Worm (Caenorhabditis elegans) whole organism, young adult: ENCODE data around the gene F08C6.5.

Experiments
- B0336.3 ChIP-seq: fragments of 200-800 bp; sonication (Bioruptor generic); IDR thresholded peaks from 2 replicates; pipeline ENCODE4 v1.3.6; 2022; ENCODE audit warnings: missing genetic modification characterization, missing compliant biosample characterization
- C17E4.6 ChIP-seq: fragments of 200-800 bp; sonication (Bioruptor generic); IDR thresholded peaks from 2 replicates; pipeline ENCODE4 v1.3.6; 2022; ENCODE audit warnings: missing genetic modification reagents, missing genetic modification characterization, missing compliant biosample characterization
- T07F8.4 ChIP-seq: sonication (generic microtip); optimal IDR thresholded peaks from 2 replicates; lab custom pipeline; 2016; ENCODE audit warnings: mild to moderate bottlenecking, missing genetic modification characterization, moderate library complexity, missing compliant biosample characterization
- T26A5.8 ChIP-seq: sonication (generic microtip); optimal IDR thresholded peaks from 2 replicates; lab custom pipeline; 2016; ENCODE audit warnings: missing genetic modification characterization, missing compliant biosample characterization
- ZK185.1 ChIP-seq: sonication (generic microtip); optimal IDR thresholded peaks from 2 replicates; lab custom pipeline; 2016; ENCODE audit warnings: mild to moderate bottlenecking, missing genetic modification characterization, missing compliant biosample characterization; ENCODE audit not compliant: poor library complexity, severe bottlenecking
- ama-1 ChIP-seq, 3 experiments: fragments of 150-350 bp in 1 of 3; sonication (generic microtip) in 2 of 3; optimal IDR thresholded peaks; 2 replicates each; lab custom pipeline; 2014 to 2018; ENCODE audit warnings: missing biosample characterization in 2 of 3, missing genetic modification characterization in 2 of 3, missing genetic modification reagents in 2 of 3
- atf-7 ChIP-seq: sonication (generic microtip); optimal IDR thresholded peaks from 2 replicates; lab custom pipeline; 2017; ENCODE audit warnings: mild to moderate bottlenecking, missing genetic modification characterization, missing compliant biosample characterization
- athp-1 ChIP-seq: sonication (generic microtip); optimal IDR thresholded peaks from 2 replicates; lab custom pipeline; 2017; ENCODE audit warnings: mild to moderate bottlenecking, missing genetic modification characterization, missing compliant biosample characterization
- attf-6 ChIP-seq: fragments of 200-800 bp; sonication (Bioruptor generic); IDR thresholded peaks from 2 replicates; pipeline ENCODE4 v1.3.6; 2022; ENCODE audit warnings: missing genetic modification reagents, missing genetic modification characterization, missing compliant biosample characterization
- bed-1 ChIP-seq: fragments of 200-800 bp; sonication (Bioruptor generic); IDR thresholded peaks from 2 replicates; pipeline ENCODE4 v1.3.6; 2022; ENCODE audit warnings: missing genetic modification reagents, missing genetic modification characterization, missing compliant biosample characterization
- cebp-1 ChIP-seq, 2 experiments: fragments of 200-800 bp in 1 of 2; sonication (Bioruptor generic) in 1 of 2; sonication (generic microtip) in 1 of 2; IDR thresholded peaks in 1 of 2; optimal IDR thresholded peaks in 1 of 2; 2 replicates each; pipeline versions ENCODE4 v1.3.6 to Lab custom; 2017 to 2022; ENCODE audit warnings: missing compliant biosample characterization in 2 of 2, missing genetic modification characterization in 2 of 2, mild to moderate bottlenecking in 1 of 2, missing genetic modification reagents in 1 of 2, moderate library complexity in 1 of 2
- ceh-40 ChIP-seq: fragments of 200-800 bp; sonication (Bioruptor generic); IDR thresholded peaks from 2 replicates; pipeline ENCODE4 v1.3.6; 2022; ENCODE audit warnings: missing genetic modification characterization, missing compliant biosample characterization
- ceh-58 ChIP-seq: fragments of 200-800 bp; sonication (Bioruptor generic); IDR thresholded peaks from 2 replicates; pipeline ENCODE4 v1.3.6; 2022; ENCODE audit warnings: missing genetic modification characterization, missing compliant biosample characterization
- chd-7 ChIP-seq: sonication (generic microtip); optimal IDR thresholded peaks from 2 replicates; lab custom pipeline; 2016; ENCODE audit warnings: mild to moderate bottlenecking, missing genetic modification characterization, moderate library complexity, missing compliant biosample characterization
- dox-1 ChIP-seq: fragments of 200-800 bp; sonication (Bioruptor generic); IDR thresholded peaks from 2 replicates; pipeline ENCODE4 v1.3.6; 2022; ENCODE audit warnings: missing genetic modification reagents, missing genetic modification characterization, missing compliant biosample characterization
- dpl-1 ChIP-seq: fragments of 150-350 bp; optimal IDR thresholded peaks from 2 replicates; lab custom pipeline; 2014; ENCODE audit warnings: missing biosample characterization, missing genetic modification reagents, missing genetic modification characterization
- ets-4 ChIP-seq: fragments of 200-800 bp; sonication (Bioruptor generic); optimal IDR thresholded peaks from 2 replicates; lab custom pipeline; 2018; ENCODE audit warnings: mild to moderate bottlenecking, missing genetic modification characterization, missing compliant biosample characterization
- hlh-12 ChIP-seq: sonication (generic microtip); optimal IDR thresholded peaks from 2 replicates; lab custom pipeline; 2016; ENCODE audit warnings: missing genetic modification characterization, missing compliant biosample characterization
- hsf-1 ChIP-seq: fragments of 200-800 bp; sonication (Bioruptor generic); IDR thresholded peaks from 2 replicates; pipeline ENCODE4 v1.3.6; 2022; ENCODE audit warnings: missing genetic modification reagents, missing genetic modification characterization, missing compliant biosample characterization
- let-526 ChIP-seq: fragments of 200-800 bp; sonication (Bioruptor generic); IDR thresholded peaks from 2 replicates; pipeline ENCODE4 v1.3.6; 2022; ENCODE audit warnings: missing genetic modification reagents, missing genetic modification characterization, missing compliant biosample characterization
- let-607 ChIP-seq, 2 experiments: fragments of 200-800 bp in 1 of 2; sonication (Bioruptor generic) in 1 of 2; sonication (generic microtip) in 1 of 2; optimal IDR thresholded peaks; 2 replicates each; lab custom pipeline; 2016 to 2018; ENCODE audit warnings: mild to moderate bottlenecking in 2 of 2, missing compliant biosample characterization in 2 of 2, missing genetic modification characterization in 2 of 2, moderate library complexity in 2 of 2, missing genotype in 1 of 2
- lin-26 ChIP-seq: fragments of 200-800 bp; sonication (Bioruptor generic); IDR thresholded peaks from 2 replicates; pipeline ENCODE4 v1.3.6; 2022; ENCODE audit warnings: missing genetic modification reagents, missing genetic modification characterization, missing compliant biosample characterization
- madf-3 ChIP-seq: fragments of 200-800 bp; sonication (Bioruptor generic); IDR thresholded peaks from 2 replicates; pipeline ENCODE4 v1.3.6; 2022; ENCODE audit warnings: missing genetic modification reagents, missing genetic modification characterization, missing compliant biosample characterization
- madf-8 ChIP-seq: fragments of 200-800 bp; sonication (Bioruptor generic); conservative IDR thresholded peaks from 2 replicates; pipeline ENCODE4 v1.3.6; 2022; ENCODE audit warnings: missing genetic modification reagents, missing genetic modification characterization, missing compliant biosample characterization
- nhr-80 ChIP-seq: sonication (generic microtip); optimal IDR thresholded peaks from 2 replicates; lab custom pipeline; 2016; ENCODE audit warnings: missing genetic modification characterization, missing compliant biosample characterization
- pha-4 ChIP-seq: fragments of 150-350 bp; sonication (generic microtip); optimal IDR thresholded peaks from 2 replicates; lab custom pipeline; 2014; ENCODE audit warnings: missing biosample characterization, missing genetic modification reagents, missing genetic modification characterization
- sdz-38 ChIP-seq: sonication (generic microtip); optimal IDR thresholded peaks from 2 replicates; lab custom pipeline; 2016; ENCODE audit warnings: missing genotype, missing genetic modification characterization, missing compliant biosample characterization
- snpc-1.1 ChIP-seq: sonication (generic microtip); optimal IDR thresholded peaks from 2 replicates; lab custom pipeline; 2017; ENCODE audit warnings: missing genetic modification characterization, mild to moderate bottlenecking, missing compliant biosample characterization, antibody characterized with exemption, moderate library complexity, missing genotype, missing genetic modification reagents; ENCODE audit not compliant: insufficient read depth
- snpc-3.4 ChIP-seq: sonication (generic microtip); optimal IDR thresholded peaks from 2 replicates; lab custom pipeline; 2017; ENCODE audit warnings: missing genetic modification characterization, mild to moderate bottlenecking, missing compliant biosample characterization, antibody characterized with exemption, moderate library complexity, missing genotype, missing genetic modification reagents
- somi-1 ChIP-seq: fragments of 200-800 bp; sonication (Bioruptor generic); optimal IDR thresholded peaks from 2 replicates; lab custom pipeline; 2018; ENCODE audit warnings: mild to moderate bottlenecking, missing genetic modification characterization, missing compliant biosample characterization
- tlf-1 ChIP-seq: fragments of 200-800 bp; sonication (Bioruptor generic); optimal IDR thresholded peaks from 2 replicates; lab custom pipeline; 2018; ENCODE audit warnings: mild to moderate bottlenecking, missing genetic modification characterization, missing compliant biosample characterization
- unc-130 ChIP-seq: sonication (generic microtip); optimal IDR thresholded peaks from 2 replicates; lab custom pipeline; 2016; ENCODE audit warnings: missing genetic modification reagents, missing genetic modification characterization, missing compliant biosample characterization
- zfh-2 ChIP-seq: fragments of 200-800 bp; sonication (Bioruptor generic); conservative IDR thresholded peaks from 2 replicates; pipeline ENCODE4 v1.3.6; 2022; ENCODE audit warnings: missing genetic modification reagents, missing genetic modification characterization, missing compliant biosample characterization
- ztf-26 ChIP-seq: sonication (generic microtip); optimal IDR thresholded peaks from 2 replicates; lab custom pipeline; 2017; ENCODE audit warnings: missing genetic modification characterization, missing compliant biosample characterization

F08C6.5 gene

ce11 chrX:7573629-7574028, 14.4 kb downstream of the F08C6.5 start:
- TF ChIP-seq snpc-3.4 (tag; lab: Kevin White, UChicago) (no peak), dpl-1 (no peak), zfh-2 (peak; percentile 49; the same call in 1 of the 2 replicates), pha-4 (tag; lab: Kevin White, UChicago) (no peak), ztf-26 (tag; lab: Kevin White, UChicago) (no peak), madf-8 (GFP tag; lab: Robert Waterston, UW) (no peak)

- TF ChIP-seq ets-4 (GFP tag; lab: Kevin White, UChicago) (peak; percentile 24), let-607 (tag; optimal IDR thresholded peaks at IDR 0.05; lab: Kevin White, UChicago) (peak in 1 of 2 experiments; percentile 23), ZK185.1 (tag; lab: Kevin White, UChicago) (no peak), cebp-1 (GFP tag; IDR thresholded peaks at IDR 0.05; lab: Robert Waterston, UW) (no peak), cebp-1 (tag; optimal IDR thresholded peaks at IDR 0.05; lab: Kevin White, UChicago) (peak; percentile 22), tlf-1 (GFP tag; lab: Kevin White, UChicago) (no peak), nhr-80 (peak; percentile 94)
Measured at ce11 chrX:7575939-7576338, 16.7 kb downstream of the F08C6.5 start.

ce11 chrX:7577458-7578158, 18.4 kb downstream of the F08C6.5 start:
- TF ChIP-seq ama-1 (optimal IDR thresholded peaks at IDR 0.05; lab: Kevin White, UChicago) (no peak), ama-1 (GFP tag; optimal IDR thresholded peaks at IDR 0.05; lab: Kevin White, UChicago) (no peak), sdz-38 (tag; lab: Kevin White, UChicago) (no peak), athp-1 (no peak), bed-1 (no peak), hlh-12 (tag; lab: Kevin White, UChicago) (no peak), T26A5.8 (no peak), snpc-1.1 (tag; lab: Kevin White, UChicago) (no peak), lin-26 (GFP tag; lab: Robert Waterston, UW) (peak; percentile 19; the same call in 1 of the 2 replicates), somi-1 (GFP tag; lab: Kevin White, UChicago) (no peak), B0336.3 (GFP tag; lab: Robert Waterston, UW) (no peak), C17E4.6 (GFP tag; lab: Robert Waterston, UW) (no peak), attf-6 (GFP tag; lab: Robert Waterston, UW) (no peak), let-526 (GFP tag; lab: Robert Waterston, UW) (no peak), madf-3 (GFP tag; lab: Robert Waterston, UW) (no peak), cebp-1 (GFP tag; IDR thresholded peaks at IDR 0.05; lab: Robert Waterston, UW) (peak; percentile 58; the same call in 1 of the 2 replicates), cebp-1 (tag; optimal IDR thresholded peaks at IDR 0.05; lab: Kevin White, UChicago) (peak; percentile 57), ceh-40 (GFP tag; lab: Robert Waterston, UW) (no peak), ZK185.1 (tag; lab: Kevin White, UChicago) (no peak), hsf-1 (GFP tag; lab: Robert Waterston, UW) (no peak)

DNA sequence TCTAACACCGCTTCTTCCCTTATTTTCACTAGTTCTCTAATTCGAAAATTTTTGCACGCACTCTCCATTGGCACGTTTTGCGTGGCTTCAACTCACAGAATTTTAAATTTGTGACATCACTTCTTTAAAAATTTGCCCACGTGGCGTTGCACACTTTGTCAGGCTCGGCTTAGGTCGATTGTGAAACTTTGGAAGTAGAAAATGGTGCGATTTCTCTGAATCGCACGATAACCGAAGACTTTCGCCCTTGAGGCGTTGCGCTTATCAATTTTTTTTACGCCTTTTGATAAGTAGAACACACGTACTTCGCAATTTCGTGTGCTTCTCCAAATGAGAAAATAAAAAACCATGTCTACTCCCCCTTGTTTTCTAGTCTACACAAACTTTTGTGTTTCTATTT, 19.1 kb downstream of the F08C6.5 start:
- TF ChIP-seq cebp-1 (GFP tag; IDR thresholded peaks at IDR 0.05; lab: Robert Waterston, UW) (no peak), cebp-1 (tag; optimal IDR thresholded peaks at IDR 0.05; lab: Kevin White, UChicago) (peak; percentile 74), chd-7 (tag; lab: Kevin White, UChicago) (no peak), dox-1 (GFP tag; lab: Robert Waterston, UW) (0 out of 2 replicates have a peak, but pooled peaks have one; percentile 22), nhr-80 (peak; percentile 87), unc-130 (GFP tag; lab: Kevin White, UChicago) (no peak), C17E4.6 (GFP tag; lab: Robert Waterston, UW) (no peak), T07F8.4 (tag; lab: Kevin White, UChicago) (no peak), ceh-58 (GFP tag; lab: Robert Waterston, UW) (no peak), atf-7 (tag; lab: Kevin White, UChicago) (peak; percentile 38), let-607 (tag; optimal IDR thresholded peaks at IDR 0.05; lab: Kevin White, UChicago) (peak; percentile 20 to 46), pha-4 (tag; lab: Kevin White, UChicago) (no peak)
